Worm (Caenorhabditis elegans) whole organism, late embryonic: ENCODE results near the gene crh-2.

Source experiments
- F13H6.1 ChIP-seq: sonication (generic microtip); optimal IDR thresholded peaks from 2 replicates; lab custom pipeline; 2016; ENCODE audit warnings: missing genetic modification characterization, missing compliant biosample characterization
- K02D7.2 ChIP-seq: sonication (generic microtip); optimal IDR thresholded peaks from 2 replicates; lab custom pipeline; 2017; ENCODE audit warnings: mild to moderate bottlenecking, missing genetic modification characterization, missing compliant biosample characterization
- K09A11.1 ChIP-seq: sonication (generic microtip); optimal IDR thresholded peaks from 2 replicates; lab custom pipeline; 2017; ENCODE audit warnings: antibody characterized with exemption, mild to moderate bottlenecking, missing genetic modification characterization, missing compliant biosample characterization; ENCODE audit not compliant: insufficient read depth
- Y22D7AL.16 ChIP-seq: sonication (generic microtip); optimal IDR thresholded peaks from 2 replicates; lab custom pipeline; 2016; ENCODE audit warnings: missing genetic modification characterization, missing compliant biosample characterization
- ceh-19 ChIP-seq: fragments of 200-800 bp; sonication (Bioruptor generic); optimal IDR thresholded peaks from 2 replicates; lab custom pipeline; 2018; ENCODE audit warnings: mild to moderate bottlenecking, missing genetic modification characterization, missing compliant biosample characterization
- ceh-24 ChIP-seq: sonication (generic microtip); optimal IDR thresholded peaks from 2 replicates; lab custom pipeline; 2016; ENCODE audit warnings: mild to moderate bottlenecking, missing genetic modification characterization, missing compliant biosample characterization
- ceh-31 ChIP-seq: sonication (generic microtip); optimal IDR thresholded peaks from 2 replicates; lab custom pipeline; 2016; ENCODE audit warnings: missing genetic modification characterization, missing compliant biosample characterization
- ceh-34 ChIP-seq: sonication (generic microtip); optimal IDR thresholded peaks from 2 replicates; lab custom pipeline; 2016; ENCODE audit warnings: mild to moderate bottlenecking, missing genetic modification characterization, missing compliant biosample characterization
- ceh-48 ChIP-seq: sonication (generic microtip); optimal IDR thresholded peaks from 2 replicates; lab custom pipeline; 2016; ENCODE audit warnings: missing genetic modification characterization, inconsistent platforms, missing compliant biosample characterization
- ceh-6 ChIP-seq: fragments of 200-800 bp; sonication (Bioruptor generic); optimal IDR thresholded peaks from 2 replicates; lab custom pipeline; 2018; ENCODE audit warnings: mild to moderate bottlenecking, missing genetic modification characterization, missing compliant biosample characterization
- dve-1 ChIP-seq: sonication (generic microtip); optimal IDR thresholded peaks from 2 replicates; lab custom pipeline; 2017; ENCODE audit warnings: antibody characterized with exemption, mild to moderate bottlenecking, missing genetic modification characterization, missing compliant biosample characterization
- elt-2 ChIP-seq: sonication (generic microtip); optimal IDR thresholded peaks from 2 replicates; lab custom pipeline; 2016; ENCODE audit warnings: missing genetic modification reagents, missing genetic modification characterization, missing compliant biosample characterization
- ets-4 ChIP-seq: sonication (generic microtip); optimal IDR thresholded peaks from 2 replicates; lab custom pipeline; 2016; ENCODE audit warnings: missing genetic modification characterization, missing compliant biosample characterization
- eyg-1 ChIP-seq: sonication (generic microtip); optimal IDR thresholded peaks from 2 replicates; lab custom pipeline; 2016; ENCODE audit warnings: missing genotype, missing genetic modification characterization, missing compliant biosample characterization
- fax-1 ChIP-seq: sonication (generic microtip); optimal IDR thresholded peaks from 2 replicates; lab custom pipeline; 2016; ENCODE audit warnings: missing genotype, missing genetic modification characterization, missing compliant biosample characterization
- fkh-6 ChIP-seq: sonication (generic microtip); optimal IDR thresholded peaks from 2 replicates; lab custom pipeline; 2016; ENCODE audit warnings: missing genetic modification characterization, missing compliant biosample characterization
- gmeb-2 ChIP-seq: sonication (generic microtip); optimal IDR thresholded peaks from 2 replicates; lab custom pipeline; 2016; ENCODE audit warnings: missing genetic modification characterization, inconsistent platforms, missing compliant biosample characterization
- hlh-15 ChIP-seq: sonication (generic microtip); optimal IDR thresholded peaks from 2 replicates; lab custom pipeline; 2016; ENCODE audit warnings: missing genetic modification characterization, missing compliant biosample characterization
- hlh-30 ChIP-seq: sonication (generic microtip); optimal IDR thresholded peaks from 2 replicates; lab custom pipeline; 2017; ENCODE audit warnings: antibody characterized with exemption, missing genetic modification characterization, missing compliant biosample characterization; ENCODE audit not compliant: insufficient read depth
- hlh-6 ChIP-seq: sonication (generic microtip); optimal IDR thresholded peaks from 2 replicates; lab custom pipeline; 2016; ENCODE audit warnings: missing genotype, missing genetic modification characterization, missing compliant biosample characterization
- hlh-8 ChIP-seq: sonication (generic microtip); optimal IDR thresholded peaks from 2 replicates; lab custom pipeline; 2016; ENCODE audit warnings: missing genotype, missing genetic modification characterization, missing compliant biosample characterization
- lim-6 ChIP-seq: sonication (generic microtip); optimal IDR thresholded peaks from 2 replicates; lab custom pipeline; 2016; ENCODE audit warnings: missing genetic modification characterization, missing compliant biosample characterization
- lin-11 ChIP-seq: fragments of 200-800 bp; sonication (Bioruptor generic); optimal IDR thresholded peaks from 2 replicates; lab custom pipeline; 2018; ENCODE audit warnings: mild to moderate bottlenecking, missing genetic modification characterization, missing compliant biosample characterization
- nfya-1 ChIP-seq: sonication (generic microtip); optimal IDR thresholded peaks from 2 replicates; lab custom pipeline; 2017; ENCODE audit warnings: missing genetic modification characterization, mild to moderate bottlenecking, missing compliant biosample characterization, antibody characterized with exemption, moderate library complexity
- nhr-11 ChIP-seq: fragments of 150-350 bp; optimal IDR thresholded peaks from 2 replicates; lab custom pipeline; 2014; ENCODE audit warnings: missing biosample characterization, missing genetic modification characterization
- nhr-232 ChIP-seq: sonication (generic microtip); optimal IDR thresholded peaks from 2 replicates; lab custom pipeline; 2016; ENCODE audit warnings: missing genetic modification characterization, missing compliant biosample characterization
- npax-4 ChIP-seq: sonication (generic microtip); optimal IDR thresholded peaks from 2 replicates; lab custom pipeline; 2016; ENCODE audit warnings: missing genetic modification characterization, missing compliant biosample characterization
- odd-2 ChIP-seq: sonication (generic microtip); optimal IDR thresholded peaks from 2 replicates; lab custom pipeline; 2017; ENCODE audit warnings: antibody characterized with exemption, mild to moderate bottlenecking, missing genetic modification characterization, missing compliant biosample characterization
- pag-3 ChIP-seq: sonication (generic microtip); optimal IDR thresholded peaks from 2 replicates; lab custom pipeline; 2016; ENCODE audit warnings: missing compliant biosample characterization, missing genetic modification characterization, borderline replicate concordance
- pat-9 ChIP-seq: fragments of 200-800 bp; sonication (Bioruptor generic); optimal IDR thresholded peaks from 2 replicates; lab custom pipeline; 2018; ENCODE audit warnings: mild to moderate bottlenecking, missing genetic modification characterization, moderate library complexity, missing compliant biosample characterization
- pax-1 ChIP-seq: fragments of 150-350 bp; optimal IDR thresholded peaks from 2 replicates; lab custom pipeline; 2014; ENCODE audit warnings: missing biosample characterization, missing genetic modification characterization
- pha-2 ChIP-seq: sonication (generic microtip); optimal IDR thresholded peaks from 2 replicates; lab custom pipeline; 2017; ENCODE audit warnings: mild to moderate bottlenecking, missing genetic modification characterization, missing compliant biosample characterization
- ref-2 ChIP-seq: sonication (generic microtip); optimal IDR thresholded peaks from 2 replicates; lab custom pipeline; 2016; ENCODE audit warnings: missing genetic modification characterization, missing compliant biosample characterization
- sdc-2 ChIP-seq: sonication (generic microtip); optimal IDR thresholded peaks from 2 replicates; lab custom pipeline; 2016; ENCODE audit warnings: missing genotype, missing genetic modification characterization, missing compliant biosample characterization
- sox-2 ChIP-seq: fragments of 200-800 bp; sonication (Bioruptor generic); IDR thresholded peaks from 2 replicates; pipeline ENCODE4 v1.3.6; 2022; ENCODE audit warnings: missing genetic modification reagents, missing genetic modification characterization, missing compliant biosample characterization
- sox-4 ChIP-seq: sonication (generic microtip); optimal IDR thresholded peaks from 2 replicates; lab custom pipeline; 2017; ENCODE audit warnings: mild to moderate bottlenecking, missing genetic modification characterization, inconsistent platforms, missing compliant biosample characterization
- syd-9 ChIP-seq: sonication (generic microtip); optimal IDR thresholded peaks from 2 replicates; lab custom pipeline; 2016; ENCODE audit warnings: mild to moderate bottlenecking, missing genetic modification characterization, moderate library complexity, missing compliant biosample characterization
- tbx-2 ChIP-seq: sonication (generic microtip); optimal IDR thresholded peaks from 2 replicates; lab custom pipeline; 2016; ENCODE audit warnings: missing genetic modification characterization, missing compliant biosample characterization
- tbx-7 ChIP-seq: sonication (generic microtip); optimal IDR thresholded peaks from 2 replicates; lab custom pipeline; 2016; ENCODE audit warnings: missing genotype, missing genetic modification characterization, missing compliant biosample characterization
- ttx-3 ChIP-seq: sonication (generic microtip); optimal IDR thresholded peaks from 2 replicates; lab custom pipeline; 2016; ENCODE audit warnings: missing genetic modification reagents, missing genetic modification characterization, missing compliant biosample characterization
- unc-3 ChIP-seq, 2 experiments: fragments of 200-800 bp in 1 of 2; sonication (Bioruptor generic) in 1 of 2; sonication (generic microtip) in 1 of 2; conservative IDR thresholded peaks in 1 of 2; optimal IDR thresholded peaks in 1 of 2; 2 replicates each; pipeline versions ENCODE4 v1.3.6 to Lab custom; 2016 to 2022; ENCODE audit warnings: missing compliant biosample characterization in 2 of 2, missing genetic modification characterization in 2 of 2, missing genetic modification reagents in 1 of 2
- unc-42 ChIP-seq: sonication (generic microtip); optimal IDR thresholded peaks from 2 replicates; lab custom pipeline; 2016; ENCODE audit warnings: missing genotype, missing genetic modification characterization, missing compliant biosample characterization
- unc-55 ChIP-seq: sonication (generic microtip); optimal IDR thresholded peaks from 2 replicates; lab custom pipeline; 2017; ENCODE audit warnings: missing biosample characterization, missing genetic modification reagents, missing genetic modification characterization
- zip-5 ChIP-seq: sonication (generic microtip); optimal IDR thresholded peaks from 2 replicates; lab custom pipeline; 2016; ENCODE audit warnings: missing genetic modification characterization, missing compliant biosample characterization

The crh-2 gene

DNA sequence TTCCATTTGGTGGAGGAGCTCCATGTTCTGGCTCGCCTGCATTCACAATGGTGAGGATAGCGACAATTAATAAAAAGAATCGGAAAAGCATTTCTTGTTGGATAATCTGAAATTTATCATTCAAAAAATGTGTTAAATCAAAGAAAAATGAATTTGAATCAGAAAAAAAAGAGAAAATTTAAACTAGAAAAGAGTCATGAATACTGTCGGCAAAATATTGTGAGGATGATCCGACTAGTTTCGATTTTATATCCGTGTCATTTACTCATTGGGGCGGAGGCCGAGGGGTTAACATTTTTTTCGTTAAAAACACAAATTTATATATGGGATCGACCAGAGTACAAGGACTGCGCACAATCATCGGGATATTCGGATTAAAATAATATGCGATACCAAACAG is 9.5 kb downstream of the crh-2 start, which contains the start of gene C27D6.12:
Gene C27D6.12, minus strand, starts transcription at position 101 of the 400 bp plus-strand sequence.
- TF ChIP-seq ref-2 (tag; lab: Kevin White, UChicago): no peak
- TF ChIP-seq lin-11 (tag; lab: Kevin White, UChicago): no peak
- no peak for TF ChIP-seq ceh-24
- no peak for TF ChIP-seq ceh-48 (tag; lab: Kevin White, UChicago)
- no peak for TF ChIP-seq sox-2 (GFP tag; lab: Robert Waterston, UW)
- no peak for TF ChIP-seq odd-2 (tag; lab: Kevin White, UChicago)
- TF ChIP-seq tbx-7 (tag; lab: Kevin White, UChicago): no peak
- no peak for TF ChIP-seq hlh-30 (tag; lab: Kevin White, UChicago)
- no peak for TF ChIP-seq hlh-6 (tag; lab: Kevin White, UChicago)
- no peak for TF ChIP-seq nfya-1 (tag; lab: Kevin White, UChicago)
- TF ChIP-seq K02D7.2 (tag; lab: Kevin White, UChicago): no peak
- no peak for TF ChIP-seq tbx-2
- no peak for TF ChIP-seq F13H6.1
- no peak for TF ChIP-seq fkh-6 (tag; lab: Kevin White, UChicago)
- TF ChIP-seq gmeb-2 (tag; lab: Kevin White, UChicago): no peak
- no peak for TF ChIP-seq nhr-11

ce11 chrII:5176934-5177333 is 10.4 kb downstream of the crh-2 start:
- TF ChIP-seq dve-1 (tag; lab: Kevin White, UChicago) (no peak), ceh-31 (tag; lab: Kevin White, UChicago) (no peak), ceh-34 (tag; lab: Kevin White, UChicago) (no peak), hlh-30 (tag; lab: Kevin White, UChicago) (no peak), sox-4 (tag; lab: Kevin White, UChicago) (no peak), sdc-2 (tag; lab: Kevin White, UChicago) (no peak), Y22D7AL.16 (tag; lab: Kevin White, UChicago) (no peak), unc-55 (no peak)

ce11 chrII:5174370-5174769 is 13.0 kb downstream of the crh-2 start, which contains the start of gene C27D6.3:
Gene C27D6.3, minus strand, starts transcription at chrII:5174470.
- TF ChIP-seq ttx-3 (tag; lab: Kevin White, UChicago) (no peak), nhr-232 (tag; lab: Kevin White, UChicago) (no peak), pax-1 (tag; lab: Kevin White, UChicago) (no peak), fkh-6 (tag; lab: Kevin White, UChicago) (no peak), pag-3 (no peak), ceh-6 (no peak), fax-1 (tag; lab: Kevin White, UChicago) (no peak), ceh-19 (GFP tag; lab: Kevin White, UChicago) (no peak), K09A11.1 (no peak), hlh-15 (no peak), hlh-8 (no peak), syd-9 (tag; lab: Kevin White, UChicago) (no peak), lim-6 (tag; lab: Kevin White, UChicago) (no peak), sox-4 (tag; lab: Kevin White, UChicago) (no peak), lin-11 (tag; lab: Kevin White, UChicago) (no peak), odd-2 (tag; lab: Kevin White, UChicago) (no peak), Y22D7AL.16 (tag; lab: Kevin White, UChicago) (no peak), eyg-1 (tag; lab: Kevin White, UChicago) (no peak), tbx-2 (no peak), hlh-30 (tag; lab: Kevin White, UChicago) (no peak)

DNA sequence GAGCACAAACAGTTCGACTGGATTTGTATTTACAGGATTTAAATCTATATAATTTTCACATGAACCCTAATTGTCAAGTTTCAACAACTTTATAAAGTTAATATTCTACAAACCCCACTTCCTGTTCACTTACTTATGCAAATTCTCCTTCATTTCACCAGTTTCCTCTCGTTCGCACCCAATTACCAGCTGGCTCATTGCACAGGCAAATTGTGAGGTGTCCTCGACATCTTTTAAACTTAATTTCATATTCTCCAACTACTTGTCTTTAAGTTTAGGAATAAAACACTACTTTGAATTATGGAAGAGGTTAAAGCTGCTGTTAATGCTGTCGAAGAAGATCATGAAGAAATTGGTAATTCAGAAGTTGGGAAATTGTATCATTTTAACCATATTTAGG is 14.9 kb downstream of the crh-2 start, which contains the start of gene C27D6.1:
Gene C27D6.1, plus strand, starts transcription at position 301 of the 400 bp plus-strand sequence.
- TF ChIP-seq ets-4 (no peak), lim-6 (tag; lab: Kevin White, UChicago) (no peak), unc-42 (tag; lab: Kevin White, UChicago) (no peak), F13H6.1 (no peak), sdc-2 (tag; lab: Kevin White, UChicago) (no peak), sox-2 (GFP tag; lab: Robert Waterston, UW) (no peak), ceh-31 (tag; lab: Kevin White, UChicago) (no peak), pha-2 (no peak), unc-3 (GFP tag; conservative IDR thresholded peaks at IDR 0.05; lab: Robert Waterston, UW) (no peak), unc-3 (tag; optimal IDR thresholded peaks at IDR 0.05; lab: Kevin White, UChicago) (no peak), zip-5 (tag; lab: Kevin White, UChicago) (no peak), pat-9 (tag; lab: Kevin White, UChicago) (no peak), npax-4 (tag; lab: Kevin White, UChicago) (no peak), ceh-34 (tag; lab: Kevin White, UChicago) (no peak), ref-2 (tag; lab: Kevin White, UChicago) (no peak), syd-9 (tag; lab: Kevin White, UChicago) (no peak), elt-2 (tag; lab: Kevin White, UChicago) (no peak)
